Worm (Caenorhabditis elegans) whole organism, mixed stage, embryonic: ENCODE measurements around the gene W09B6.4.

Experiments used
- M03D4.4 ChIP-seq: sonication (generic microtip); optimal IDR thresholded peaks from 2 replicates; lab custom pipeline; 2017; ENCODE audit warnings: mild to moderate bottlenecking, missing genetic modification characterization, missing compliant biosample characterization
- bed-3 ChIP-seq: fragments of 200-800 bp; sonication (Bioruptor generic); optimal IDR thresholded peaks from 3 replicates; lab custom pipeline; 2018; ENCODE audit warnings: mild to moderate bottlenecking, missing genetic modification characterization, moderate library complexity, missing compliant biosample characterization
- blmp-1 ChIP-seq: fragments of 150-350 bp; optimal IDR thresholded peaks from 2 replicates; lab custom pipeline; 2014; ENCODE audit warnings: missing biosample characterization, missing genetic modification characterization
- ceh-39 ChIP-seq: fragments of 150-350 bp; optimal IDR thresholded peaks from 2 replicates; lab custom pipeline; 2014; ENCODE audit warnings: missing biosample characterization, missing genetic modification characterization
- ceh-43 ChIP-seq: fragments of 200-800 bp; sonication (Bioruptor generic); optimal IDR thresholded peaks from 2 replicates; lab custom pipeline; 2018; ENCODE audit warnings: mild to moderate bottlenecking, missing genetic modification characterization, moderate library complexity, missing compliant biosample characterization
- ceh-83 ChIP-seq: fragments of 200-800 bp; sonication (Bioruptor generic); optimal IDR thresholded peaks from 2 replicates; lab custom pipeline; 2018; ENCODE audit warnings: mild to moderate bottlenecking, missing genetic modification characterization, missing compliant biosample characterization
- ces-1 ChIP-seq: fragments of 150-350 bp; optimal IDR thresholded peaks from 2 replicates; lab custom pipeline; 2014; ENCODE audit warnings: missing biosample characterization, missing genetic modification reagents, missing genetic modification characterization
- cnd-1 ChIP-seq: fragments of 200-800 bp; sonication (Bioruptor generic); optimal IDR thresholded peaks from 2 replicates; lab custom pipeline; 2018; ENCODE audit warnings: mild to moderate bottlenecking, missing genetic modification characterization, missing compliant biosample characterization
- elt-1 ChIP-seq: sonication (generic microtip); optimal IDR thresholded peaks from 2 replicates; lab custom pipeline; 2017; ENCODE audit warnings: missing genetic modification characterization, mild to moderate bottlenecking, missing compliant biosample characterization, antibody characterized with exemption, moderate library complexity, borderline replicate concordance; ENCODE audit not compliant: insufficient read depth
- elt-3 ChIP-seq: fragments of 150-350 bp; optimal IDR thresholded peaks from 2 replicates; lab custom pipeline; 2014; ENCODE audit warnings: missing biosample characterization, missing genetic modification characterization
- ham-2 ChIP-seq: fragments of 200-800 bp; sonication (Bioruptor generic); optimal IDR thresholded peaks from 2 replicates; lab custom pipeline; 2018; ENCODE audit warnings: mild to moderate bottlenecking, missing genetic modification characterization, missing compliant biosample characterization
- hlh-1 ChIP-seq: fragments of 150-350 bp; optimal IDR thresholded peaks from 2 replicates; lab custom pipeline; 2014; ENCODE audit warnings: missing biosample characterization, missing genetic modification reagents, missing genetic modification characterization
- lin-13 ChIP-seq: fragments of 150-350 bp; optimal IDR thresholded peaks from 2 replicates; lab custom pipeline; 2014; ENCODE audit warnings: missing biosample characterization, missing genetic modification characterization
- mab-5 ChIP-seq: fragments of 150-350 bp; optimal IDR thresholded peaks from 2 replicates; lab custom pipeline; 2014; ENCODE audit warnings: missing biosample characterization, missing genetic modification characterization
- mep-1 ChIP-seq: fragments of 150-350 bp; optimal IDR thresholded peaks from 2 replicates; lab custom pipeline; 2017; ENCODE audit warnings: missing biosample characterization, missing genetic modification reagents, missing genetic modification characterization, inconsistent platforms
- mls-2 ChIP-seq: sonication (generic microtip); optimal IDR thresholded peaks from 2 replicates; lab custom pipeline; 2016; ENCODE audit warnings: mild to moderate bottlenecking, missing genetic modification characterization, moderate library complexity, missing compliant biosample characterization
- nhr-12 ChIP-seq: fragments of 150-350 bp; optimal IDR thresholded peaks from 2 replicates; lab custom pipeline; 2014; ENCODE audit warnings: missing biosample characterization, missing genetic modification characterization
- nhr-2 ChIP-seq: fragments of 150-350 bp; optimal IDR thresholded peaks from 2 replicates; lab custom pipeline; 2014; ENCODE audit warnings: missing biosample characterization, missing genetic modification characterization
- nhr-237 ChIP-seq: fragments of 150-350 bp; optimal IDR thresholded peaks from 2 replicates; lab custom pipeline; 2014; ENCODE audit warnings: missing biosample characterization, missing genetic modification characterization
- nhr-28 ChIP-seq: fragments of 150-350 bp; optimal IDR thresholded peaks from 2 replicates; lab custom pipeline; 2014; ENCODE audit warnings: missing biosample characterization, missing genetic modification characterization
- pha-4 ChIP-seq: fragments of 150-350 bp; optimal IDR thresholded peaks from 2 replicates; lab custom pipeline; 2018; ENCODE audit warnings: missing biosample characterization, missing genetic modification reagents, missing genetic modification characterization
- sem-2 ChIP-seq: fragments of 200-800 bp; sonication (Bioruptor generic); optimal IDR thresholded peaks from 2 replicates; lab custom pipeline; 2018; ENCODE audit warnings: mild to moderate bottlenecking, missing genetic modification characterization, missing compliant biosample characterization
- snpc-4 ChIP-seq: fragments of 150-350 bp; optimal IDR thresholded peaks from 2 replicates; lab custom pipeline; 2014; ENCODE audit warnings: missing biosample characterization, missing genetic modification characterization
- sptf-1 ChIP-seq: sonication (generic microtip); optimal IDR thresholded peaks from 2 replicates; lab custom pipeline; 2017; ENCODE audit warnings: mild to moderate bottlenecking, missing genetic modification characterization, moderate library complexity, missing compliant biosample characterization
- tbx-8 ChIP-seq: fragments of 200-800 bp; sonication (Bioruptor generic); optimal IDR thresholded peaks from 2 replicates; lab custom pipeline; 2018; ENCODE audit warnings: mild to moderate bottlenecking, missing genetic modification characterization, moderate library complexity, missing compliant biosample characterization
- unc-39 ChIP-seq: fragments of 150-350 bp; optimal IDR thresholded peaks from 2 replicates; lab custom pipeline; 2014; ENCODE audit warnings: missing biosample characterization, missing genetic modification characterization
- unc-62 ChIP-seq: fragments of 150-350 bp; optimal IDR thresholded peaks from 2 replicates; lab custom pipeline; 2014; ENCODE audit warnings: missing biosample characterization, missing genetic modification reagents, missing genetic modification characterization
- zip-8 ChIP-seq: fragments of 150-350 bp; optimal IDR thresholded peaks from 2 replicates; lab custom pipeline; 2014; ENCODE audit warnings: missing biosample characterization, missing genetic modification characterization
- ztf-11 ChIP-seq: fragments of 150-350 bp; optimal IDR thresholded peaks from 2 replicates; lab custom pipeline; 2014; ENCODE audit warnings: missing biosample characterization, missing genetic modification characterization

Gene W09B6.4

ce11 chrII:1117992-1118729 lies 22.5 kb downstream of the W09B6.4 start, which contains the start of gene lips-13:
Gene lips-13, minus strand, starts transcription at chrII:1118042.
- TF ChIP-seq unc-39 (tag; lab: Kevin White, UChicago): no peak
- no peak for TF ChIP-seq M03D4.4
- no peak for TF ChIP-seq mep-1 (tag; lab: Kevin White, UChicago)
- TF ChIP-seq sem-2 (GFP tag; lab: Kevin White, UChicago): no peak
- no peak for TF ChIP-seq ceh-43 (GFP tag; lab: Kevin White, UChicago)
- TF ChIP-seq ceh-39 (tag; lab: Kevin White, UChicago): no peak

- TF ChIP-seq nhr-2 (tag; lab: Kevin White, UChicago): no peak
- TF ChIP-seq cnd-1 (tag; lab: Kevin White, UChicago): no peak
- no peak for TF ChIP-seq ces-1 (GFP tag; lab: Kevin White, UChicago)
- no peak for TF ChIP-seq elt-3 (tag; lab: Kevin White, UChicago)
- TF ChIP-seq lin-13: no peak
- TF ChIP-seq ceh-83 (GFP tag; lab: Kevin White, UChicago): no peak
- no peak for TF ChIP-seq nhr-237 (tag; lab: Kevin White, UChicago)
- TF ChIP-seq, all 35 proteins: peak for 0
Observed at ce11 chrII:1116521-1116920, 24.1 kb downstream of the W09B6.4 start.

- TF ChIP-seq ceh-39 (tag; lab: Kevin White, UChicago): no peak
- TF ChIP-seq mep-1 (tag; lab: Kevin White, UChicago): no peak
- TF ChIP-seq unc-62 (GFP tag; lab: Kevin White, UChicago): no peak
- no peak for TF ChIP-seq mab-5 (tag; lab: Kevin White, UChicago)
- TF ChIP-seq cnd-1 (tag; lab: Kevin White, UChicago): no peak
- TF ChIP-seq hlh-1 (tag; lab: Kevin White, UChicago): no peak
- no peak for TF ChIP-seq snpc-4 (tag; lab: Kevin White, UChicago)
- TF ChIP-seq sptf-1: no peak
- TF ChIP-seq ham-2 (GFP tag; lab: Kevin White, UChicago): no peak
- no peak for TF ChIP-seq elt-1 (tag; lab: Kevin White, UChicago)
- TF ChIP-seq elt-3 (tag; lab: Kevin White, UChicago): no peak
- TF ChIP-seq pha-4 (tag; lab: Kevin White, UChicago): no peak
- no peak for TF ChIP-seq bed-3
Observed at ce11 chrII:1114133-1114532, 26.5 kb downstream of the W09B6.4 start, which contains the start of gene lips-12. Gene lips-12, minus strand, starts transcription at chrII:1114233.

- no peak for TF ChIP-seq tbx-8
- TF ChIP-seq ztf-11: no peak
- no peak for TF ChIP-seq elt-3 (tag; lab: Kevin White, UChicago)
- TF ChIP-seq blmp-1 (tag; lab: Kevin White, UChicago): no peak
- no peak for TF ChIP-seq mls-2 (tag; lab: Kevin White, UChicago)
- no peak for TF ChIP-seq nhr-28 (tag; lab: Kevin White, UChicago)
- TF ChIP-seq nhr-12 (tag; lab: Kevin White, UChicago): no peak
- TF ChIP-seq mep-1 (tag; lab: Kevin White, UChicago): no peak
- TF ChIP-seq M03D4.4: no peak
- no peak for TF ChIP-seq zip-8 (tag; lab: Kevin White, UChicago)
- TF ChIP-seq nhr-2 (tag; lab: Kevin White, UChicago): no peak
- TF ChIP-seq ces-1 (GFP tag; lab: Kevin White, UChicago): no peak
- no peak for TF ChIP-seq unc-39 (tag; lab: Kevin White, UChicago)
- no peak for TF ChIP-seq ham-2 (GFP tag; lab: Kevin White, UChicago)
- TF ChIP-seq sem-2 (GFP tag; lab: Kevin White, UChicago): no peak
- no peak for TF ChIP-seq elt-1 (tag; lab: Kevin White, UChicago)
Observed at ce11 chrII:1110901-1111300, 29.7 kb downstream of the W09B6.4 start, which contains the start of gene lips-11. Gene lips-11, minus strand, starts transcription at chrII:1111001.

- peak; percentile 82 for TF ChIP-seq elt-1 (tag; lab: Kevin White, UChicago)
- TF ChIP-seq ceh-83 (GFP tag; lab: Kevin White, UChicago): no peak
Observed at ce11 chrII:1106914-1107597, 33.6 kb downstream of the W09B6.4 start, which contains the start of gene col-40. Gene col-40, minus strand, starts transcription at chrII:1106964.
